Worm (Caenorhabditis elegans) whole organism, L4/young adult: ENCODE data around the gene rnh-1.0.
A peak's percentile ranks its signal among the peaks of the same experiment; 100 is the strongest.

Experiments used
- W03F9.2 ChIP-seq: fragments of 150-350 bp; optimal IDR thresholded peaks from 2 replicates; lab custom pipeline; 2014; ENCODE audit warnings: missing biosample characterization, missing genetic modification characterization
- dao-5 ChIP-seq: sonication (generic microtip); optimal IDR thresholded peaks from 2 replicates; lab custom pipeline; 2016; ENCODE audit warnings: missing genotype, missing genetic modification characterization, moderate library complexity, missing compliant biosample characterization
- him-1 ChIP-seq: sonication (generic microtip); optimal IDR thresholded peaks from 2 replicates; lab custom pipeline; 2016; ENCODE audit warnings: missing genotype, missing genetic modification reagents, missing genetic modification characterization, missing compliant biosample characterization

The rnh-1.0 gene

ce11 chrII:5032669-5033068 lies 37.5 kb downstream of the rnh-1.0 start:
- TF ChIP-seq him-1 (tag; lab: Kevin White, UChicago) (peak; percentile 54), W03F9.2 (no peak), dao-5 (tag; lab: Kevin White, UChicago) (peak; percentile 59)

DNA sequence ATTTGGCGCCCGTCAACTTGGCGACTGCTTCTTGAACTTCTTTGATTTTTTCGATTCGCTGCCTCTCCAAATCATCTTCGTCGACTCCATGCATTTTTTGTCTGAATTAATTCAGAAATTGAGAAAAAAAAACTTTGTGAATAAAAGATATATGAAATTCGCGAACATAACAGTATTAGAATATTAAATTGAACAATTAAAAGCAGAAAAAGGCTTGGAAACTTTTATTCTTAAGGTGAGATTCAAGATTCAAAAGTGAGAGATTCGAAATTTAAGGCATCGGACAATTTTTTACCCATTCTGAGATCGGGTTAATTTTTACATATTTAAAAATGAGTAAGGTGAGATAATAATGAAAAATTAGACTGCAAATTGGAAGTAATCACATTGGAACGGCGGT lies 38.8 kb downstream of the rnh-1.0 start, which contains the start of gene F33G12.3:
TSS of gene F33G12.3 (minus strand) at position 101 of the 400 bp plus-strand sequence.
- TF ChIP-seq W03F9.2 = no peak
- no peak for TF ChIP-seq dao-5 (tag; lab: Kevin White, UChicago)
- TF ChIP-seq him-1 (tag; lab: Kevin White, UChicago) = no peak

ce11 chrII:5036128-5036527 lies 41.0 kb downstream of the rnh-1.0 start, which contains the start of gene lrr-1:
Gene lrr-1, minus strand, starts transcription at chrII:5036439.
- no peak for TF ChIP-seq W03F9.2
- no peak for TF ChIP-seq him-1 (tag; lab: Kevin White, UChicago)
- TF ChIP-seq dao-5 (tag; lab: Kevin White, UChicago) = no peak

- TF ChIP-seq dao-5 (tag; lab: Kevin White, UChicago) (no peak), W03F9.2 (no peak), him-1 (tag; lab: Kevin White, UChicago) (no peak)
Observed at ce11 chrII:5039912-5040311, 44.8 kb downstream of the rnh-1.0 start, which contains the start of gene golg-2. Gene golg-2, minus strand, starts transcription at chrII:5040091.

DNA sequence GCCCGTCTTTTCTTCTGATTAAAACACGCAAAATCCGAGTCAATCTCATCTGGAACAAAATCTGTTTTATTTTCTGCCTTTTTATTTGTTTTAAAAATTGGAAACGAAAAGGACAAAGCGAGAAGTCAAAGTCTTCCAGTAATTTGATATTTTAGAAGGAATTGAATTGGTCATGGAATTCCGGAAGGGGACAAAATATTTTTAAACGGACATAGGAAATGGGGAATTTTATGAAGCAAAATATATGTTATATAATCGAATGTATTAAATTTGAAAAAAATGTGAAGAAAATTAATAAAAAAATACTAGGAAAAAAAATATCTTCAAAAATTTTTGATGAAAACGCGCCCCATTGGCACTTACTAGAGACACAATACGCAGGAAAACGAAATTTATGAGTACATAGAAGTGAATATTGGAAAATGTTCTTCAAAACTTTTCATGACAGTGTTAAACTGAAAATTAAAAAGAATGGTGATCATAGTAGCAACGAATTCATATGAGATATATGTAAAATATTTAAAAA lies 45.6 kb downstream of the rnh-1.0 start, which contains the start of gene F33G12.7:
TSS of gene F33G12.7 (minus strand) at position 51 of the 526 bp plus-strand sequence.
- TF ChIP-seq dao-5 (tag; lab: Kevin White, UChicago) = no peak
- TF ChIP-seq W03F9.2 = no peak
- no peak for TF ChIP-seq him-1 (tag; lab: Kevin White, UChicago)

DNA sequence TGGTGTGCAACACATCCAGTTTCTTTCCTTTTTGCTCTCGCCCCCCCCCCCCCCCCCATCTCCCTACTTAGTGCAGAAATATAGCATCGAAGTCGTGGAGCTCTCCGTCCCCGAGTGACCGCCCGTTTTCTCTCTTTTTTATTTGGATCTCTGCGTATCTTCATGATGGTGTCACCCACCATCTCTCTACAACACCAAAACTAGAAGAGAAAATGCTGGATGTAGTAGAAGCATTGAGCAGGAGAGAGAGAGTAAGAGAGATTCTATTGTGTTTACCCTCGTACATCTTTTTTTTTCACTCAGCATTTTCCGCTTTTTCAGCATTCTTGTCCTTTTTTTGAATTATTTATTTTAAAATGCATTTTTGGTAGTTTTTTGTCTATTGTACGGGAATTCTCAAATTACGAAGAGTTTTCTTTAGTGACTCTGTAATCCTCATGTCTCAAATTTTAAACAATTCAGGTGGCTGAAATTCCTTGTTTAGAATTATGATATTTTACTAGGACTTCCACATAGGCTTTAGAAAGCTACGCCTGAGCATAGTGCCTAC lies 47.3 kb downstream of the rnh-1.0 start:
- TF ChIP-seq W03F9.2 (no peak), dao-5 (tag; lab: Kevin White, UChicago) (no peak), him-1 (tag; lab: Kevin White, UChicago) (no peak)

DNA sequence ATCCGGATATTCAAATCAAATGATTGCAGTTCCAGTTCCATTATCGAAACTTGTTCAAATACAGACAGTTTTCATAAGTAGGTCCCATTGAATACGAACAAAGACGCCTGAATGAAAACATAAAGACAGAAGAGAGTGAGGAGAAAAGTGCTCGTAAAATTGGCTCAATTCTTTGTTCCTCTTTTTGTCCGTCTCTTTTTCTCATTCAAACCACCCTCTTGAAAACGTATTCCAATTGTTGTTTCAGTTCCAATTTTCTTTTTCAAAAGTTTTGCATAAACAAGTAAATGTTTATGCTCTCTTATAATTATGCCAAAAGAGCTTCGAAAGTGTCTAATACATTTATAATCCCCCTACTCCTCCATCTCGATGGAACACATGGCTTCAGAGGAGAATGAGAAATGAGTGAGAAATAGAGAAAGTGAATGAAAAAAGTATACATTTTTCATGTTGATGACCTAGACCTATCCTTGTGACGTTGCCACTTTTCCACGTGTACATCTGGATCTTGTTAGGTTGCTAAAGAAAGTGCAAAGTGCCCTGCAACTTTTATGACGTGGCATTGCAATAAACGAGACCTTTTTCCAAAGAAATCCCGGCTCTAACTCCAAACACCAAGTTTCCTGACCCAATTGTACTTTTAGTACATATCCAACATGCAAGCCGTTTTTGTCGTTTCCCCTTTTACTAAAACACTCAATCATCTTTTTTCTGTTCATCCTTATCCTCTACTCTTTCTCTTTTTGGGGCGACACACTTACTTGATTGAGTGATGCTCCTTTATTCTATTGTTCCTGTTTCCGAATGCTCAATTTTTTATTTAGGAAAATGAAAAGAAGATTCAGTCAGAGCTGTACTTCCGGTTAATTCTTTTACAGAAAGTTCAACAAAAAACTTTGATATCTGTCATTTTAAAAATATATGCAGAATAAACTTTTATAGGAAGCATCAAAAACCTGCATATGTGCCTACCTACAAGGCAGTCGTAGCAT lies 51.4 kb downstream of the rnh-1.0 start:
- TF ChIP-seq W03F9.2 = no peak
- no peak for TF ChIP-seq him-1 (tag; lab: Kevin White, UChicago)
- no peak for TF ChIP-seq dao-5 (tag; lab: Kevin White, UChicago)

ce11 chrII:5047279-5047678 lies 52.2 kb downstream of the rnh-1.0 start:
- TF ChIP-seq dao-5 (tag; lab: Kevin White, UChicago) = no peak
- TF ChIP-seq W03F9.2 = no peak
